Fruit fly (Drosophila melanogaster) S2 (cell line): ENCODE data around the gene CG31231.

Experiments used
- CG8478 ChIP-seq: fragments of >200 bp; optimal IDR thresholded peaks from 2 replicates; lab custom pipeline; 2018
- CTCF ChIP-seq, 2 experiments: fragments of >200 bp; optimal IDR thresholded peaks; 2 replicates each; lab custom pipeline; 2018

dm6 chr3R:18624541-18624940, 40.6 kb upstream of the CG31231 start:
- TF ChIP-seq CG8478 (lab: Kevin White, UChicago) (no peak), CTCF (optimal IDR thresholded peaks at IDR 0.05; lab: Kevin White, UChicago) (no peak)
